Worm (Caenorhabditis elegans): ENCODE measurements around the gene emb-8.

Gene emb-8

DNA sequence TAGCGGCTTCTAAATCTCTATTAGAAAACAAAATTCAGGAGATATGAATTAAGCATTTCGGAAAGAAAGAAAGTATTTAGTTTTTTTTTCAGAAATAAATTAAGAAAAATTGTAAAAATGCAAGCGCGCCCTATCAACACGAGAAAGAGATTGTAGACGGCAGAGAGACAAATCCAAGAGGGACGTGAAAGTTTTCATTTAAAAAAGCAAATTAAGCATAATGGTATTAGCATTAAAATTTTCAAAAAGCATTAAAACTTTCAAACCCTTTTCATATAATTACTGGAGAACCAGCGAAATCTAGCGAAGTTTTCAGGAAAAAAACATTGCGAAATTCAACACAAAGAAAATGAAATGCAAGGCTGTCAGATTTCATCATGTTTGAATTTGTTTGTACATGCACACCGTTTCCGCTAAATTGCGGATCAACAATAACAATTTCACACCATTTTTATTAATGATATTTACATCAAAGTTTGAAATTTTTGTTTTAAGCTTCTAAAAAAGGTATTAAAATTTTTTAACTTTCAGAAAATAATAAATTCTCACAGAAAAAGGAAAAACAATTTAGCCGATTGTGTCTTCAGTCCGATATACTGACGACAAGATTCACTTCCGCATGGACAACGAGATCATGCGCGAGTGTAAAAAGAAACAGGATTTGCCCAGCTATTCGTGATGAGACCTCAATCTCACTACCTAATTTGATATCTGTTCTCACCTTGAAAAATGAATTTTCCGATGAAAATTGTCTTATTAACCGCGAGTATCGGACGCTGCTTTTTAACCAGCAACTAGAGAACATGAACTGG lies 36.5 kb downstream of the emb-8 start, which contains the start of gene gars-1:
Gene gars-1, minus strand, starts transcription at position 808 of the 812 bp plus-strand sequence.
- TF ChIP-seq ceh-36 (tag; optimal IDR thresholded peaks at IDR 0.05), result no peak
- no peak for TF ChIP-seq hnd-1 (tag; optimal IDR thresholded peaks at IDR 0.05)
- no peak for TF ChIP-seq B0310.2 (tag; optimal IDR thresholded peaks at IDR 0.05)
- no peak for TF ChIP-seq aly-1 (tag; optimal IDR thresholded peaks at IDR 0.05)
- no peak for TF ChIP-seq hmbx-1 (tag; optimal IDR thresholded peaks at IDR 0.05)
- no peak for TF ChIP-seq pes-1 (GFP tag; IDR thresholded peaks at IDR 0.05)
- no peak for TF ChIP-seq F13C5.2 (tag; optimal IDR thresholded peaks at IDR 0.05)
- no peak for TF ChIP-seq ceh-13 (GFP tag; optimal IDR thresholded peaks at IDR 0.05)
- TF ChIP-seq tra-4 (tag; optimal IDR thresholded peaks at IDR 0.05), result no peak
- no peak for TF ChIP-seq flt-1 (GFP tag; IDR thresholded peaks at IDR 0.05)
- TF ChIP-seq tbx-11 (GFP tag; IDR thresholded peaks at IDR 0.05), result no peak
- no peak for TF ChIP-seq hmg-4 (GFP tag; optimal IDR thresholded peaks at IDR 0.05)
- no peak for TF ChIP-seq scrt-1 (GFP tag; IDR thresholded peaks at IDR 0.05)
- TF ChIP-seq ets-7 (tag; optimal IDR thresholded peaks at IDR 0.05), result no peak
- TF ChIP-seq ama-1 (optimal IDR thresholded peaks at IDR 0.05), result no peak
- no peak for TF ChIP-seq tbx-37 (GFP tag; conservative IDR thresholded peaks at IDR 0.05)
- no peak for TF ChIP-seq sea-1 (GFP tag; conservative IDR thresholded peaks at IDR 0.05)

DNA sequence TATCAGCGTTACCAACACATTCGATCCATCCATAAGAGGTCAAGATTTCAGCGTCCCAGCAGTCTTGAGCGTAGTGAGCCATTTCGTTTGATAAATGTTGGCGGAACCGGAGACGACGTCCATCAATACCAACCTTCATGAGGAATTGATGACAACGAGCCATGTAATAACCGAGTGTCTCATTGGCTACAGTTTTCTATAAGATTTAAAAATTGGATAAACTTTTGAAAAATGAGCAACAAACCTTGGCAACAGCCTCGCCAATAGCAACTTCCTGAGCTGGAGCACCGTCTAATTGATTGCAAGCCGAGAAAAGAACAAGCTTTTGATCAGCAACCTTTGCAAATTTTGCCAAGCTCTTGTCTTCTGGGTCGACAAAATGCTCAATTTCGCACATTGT lies 38.7 kb downstream of the emb-8 start:
- TF ChIP-seq hnd-1 (tag; optimal IDR thresholded peaks at IDR 0.05), result no peak
- TF ChIP-seq ama-1 (optimal IDR thresholded peaks at IDR 0.05), result no peak
- TF ChIP-seq tbx-37 (GFP tag; conservative IDR thresholded peaks at IDR 0.05), result no peak
- TF ChIP-seq scrt-1 (GFP tag; IDR thresholded peaks at IDR 0.05), result no peak
- no peak for TF ChIP-seq ceh-36 (tag; optimal IDR thresholded peaks at IDR 0.05)
- no peak for TF ChIP-seq B0310.2 (tag; optimal IDR thresholded peaks at IDR 0.05)
- no peak for TF ChIP-seq tbx-11 (GFP tag; IDR thresholded peaks at IDR 0.05)
- TF ChIP-seq pes-1 (GFP tag; IDR thresholded peaks at IDR 0.05), result no peak
- no peak for TF ChIP-seq flt-1 (GFP tag; IDR thresholded peaks at IDR 0.05)
- no peak for TF ChIP-seq ets-7 (tag; optimal IDR thresholded peaks at IDR 0.05)
- no peak for TF ChIP-seq aly-1 (tag; optimal IDR thresholded peaks at IDR 0.05)
- TF ChIP-seq F13C5.2 (tag; optimal IDR thresholded peaks at IDR 0.05), result no peak
- TF ChIP-seq tra-4 (tag; optimal IDR thresholded peaks at IDR 0.05), result no peak
- TF ChIP-seq ceh-13 (GFP tag; optimal IDR thresholded peaks at IDR 0.05), result no peak

DNA sequence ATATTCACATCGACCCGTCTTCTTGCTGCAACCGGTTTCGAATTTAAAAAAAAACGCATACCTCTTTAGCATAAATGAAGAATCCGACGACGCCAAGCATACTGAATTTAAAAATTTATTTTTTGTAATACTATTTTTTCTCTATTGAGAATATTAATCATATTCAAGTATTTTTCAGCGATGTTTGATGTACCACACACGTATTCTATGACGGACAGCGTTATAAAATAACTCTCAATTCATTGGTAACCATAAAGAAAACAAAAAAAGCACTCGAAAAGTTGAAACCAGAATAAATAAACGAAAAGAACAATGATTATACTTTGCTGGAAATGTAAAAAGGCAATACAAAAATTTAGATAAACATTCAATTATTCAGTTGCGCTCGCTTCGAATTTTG lies 40.0 kb downstream of the emb-8 start, which contains the start of gene T10F2.5:
Gene T10F2.5, minus strand, starts transcription at position 101 of the 400 bp plus-strand sequence.
- no peak for TF ChIP-seq hmbx-1 (tag; optimal IDR thresholded peaks at IDR 0.05)
- no peak for TF ChIP-seq hmg-4 (GFP tag; optimal IDR thresholded peaks at IDR 0.05)
- no peak for TF ChIP-seq ets-7 (tag; optimal IDR thresholded peaks at IDR 0.05)
- no peak for TF ChIP-seq ceh-36 (tag; optimal IDR thresholded peaks at IDR 0.05)
- no peak for TF ChIP-seq tbx-37 (GFP tag; conservative IDR thresholded peaks at IDR 0.05)
- no peak for TF ChIP-seq tbx-11 (GFP tag; IDR thresholded peaks at IDR 0.05)
- TF ChIP-seq sea-1 (GFP tag; conservative IDR thresholded peaks at IDR 0.05), result no peak
- TF ChIP-seq scrt-1 (GFP tag; IDR thresholded peaks at IDR 0.05), result no peak
- no peak for TF ChIP-seq F13C5.2 (tag; optimal IDR thresholded peaks at IDR 0.05)
- no peak for TF ChIP-seq pes-1 (GFP tag; IDR thresholded peaks at IDR 0.05)
- TF ChIP-seq tra-4 (tag; optimal IDR thresholded peaks at IDR 0.05), result no peak
- no peak for TF ChIP-seq aly-1 (tag; optimal IDR thresholded peaks at IDR 0.05)
- TF ChIP-seq ceh-13 (GFP tag; optimal IDR thresholded peaks at IDR 0.05), result no peak
- no peak for TF ChIP-seq ama-1 (optimal IDR thresholded peaks at IDR 0.05)
- TF ChIP-seq flt-1 (GFP tag; IDR thresholded peaks at IDR 0.05), result no peak
- TF ChIP-seq B0310.2 (tag; optimal IDR thresholded peaks at IDR 0.05), result no peak
- TF ChIP-seq hnd-1 (tag; optimal IDR thresholded peaks at IDR 0.05), result no peak

DNA sequence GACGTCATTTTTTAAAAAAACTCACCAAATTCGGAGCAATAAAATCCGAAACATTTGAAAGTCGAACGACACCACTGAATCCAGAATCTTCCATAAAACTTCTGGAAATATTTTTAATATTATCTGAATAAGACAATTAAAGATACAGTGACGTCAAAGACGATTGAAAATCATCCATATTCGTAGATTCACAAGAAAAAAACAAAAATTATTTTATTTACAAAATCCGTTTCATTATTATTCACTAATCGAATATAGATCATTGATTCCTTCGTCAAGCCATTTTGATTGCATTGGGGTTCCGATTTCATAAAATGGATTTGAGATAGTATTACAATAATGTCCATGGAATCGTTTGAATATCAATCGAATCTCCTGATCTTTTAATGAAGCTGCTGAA lies 40.8 kb downstream of the emb-8 start, which contains the start of gene oxy-4:
Gene oxy-4, minus strand, starts transcription at position 101 of the 400 bp plus-strand sequence.
- TF ChIP-seq ceh-36 (tag; optimal IDR thresholded peaks at IDR 0.05), result no peak
- no peak for TF ChIP-seq ets-7 (tag; optimal IDR thresholded peaks at IDR 0.05)
- no peak for TF ChIP-seq aly-1 (tag; optimal IDR thresholded peaks at IDR 0.05)
- TF ChIP-seq ceh-13 (GFP tag; optimal IDR thresholded peaks at IDR 0.05), result no peak
- no peak for TF ChIP-seq hmg-4 (GFP tag; optimal IDR thresholded peaks at IDR 0.05)
- TF ChIP-seq hmbx-1 (tag; optimal IDR thresholded peaks at IDR 0.05), result no peak
- no peak for TF ChIP-seq pes-1 (GFP tag; IDR thresholded peaks at IDR 0.05)

DNA sequence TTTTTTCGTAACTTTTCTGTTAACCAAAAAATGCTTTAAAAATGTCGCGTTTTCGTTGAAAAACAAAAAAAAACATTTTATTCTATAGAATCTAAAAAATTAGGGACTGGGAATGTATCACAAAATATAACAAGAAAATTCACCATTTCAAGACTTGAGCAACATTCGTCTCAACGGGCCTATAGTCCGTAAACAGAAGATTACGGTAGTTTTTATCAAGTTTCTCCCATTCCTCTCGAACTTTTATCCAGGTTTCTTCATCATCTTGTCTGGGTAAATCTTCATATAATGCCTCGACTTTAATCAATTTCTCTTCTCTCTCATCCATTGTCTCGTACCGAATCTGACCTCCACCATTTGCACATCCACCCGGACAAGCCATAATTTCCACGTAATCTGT lies 44.1 kb downstream of the emb-8 start:
- TF ChIP-seq scrt-1 (GFP tag; IDR thresholded peaks at IDR 0.05) (no peak), ceh-36 (tag; optimal IDR thresholded peaks at IDR 0.05) (no peak), flt-1 (GFP tag; IDR thresholded peaks at IDR 0.05) (no peak), hmg-4 (GFP tag; optimal IDR thresholded peaks at IDR 0.05) (no peak), tbx-37 (GFP tag; conservative IDR thresholded peaks at IDR 0.05) (no peak), hmbx-1 (tag; optimal IDR thresholded peaks at IDR 0.05) (no peak), aly-1 (tag; optimal IDR thresholded peaks at IDR 0.05) (no peak), B0310.2 (tag; optimal IDR thresholded peaks at IDR 0.05) (no peak), ama-1 (optimal IDR thresholded peaks at IDR 0.05) (no peak), tbx-11 (GFP tag; IDR thresholded peaks at IDR 0.05) (no peak)

DNA sequence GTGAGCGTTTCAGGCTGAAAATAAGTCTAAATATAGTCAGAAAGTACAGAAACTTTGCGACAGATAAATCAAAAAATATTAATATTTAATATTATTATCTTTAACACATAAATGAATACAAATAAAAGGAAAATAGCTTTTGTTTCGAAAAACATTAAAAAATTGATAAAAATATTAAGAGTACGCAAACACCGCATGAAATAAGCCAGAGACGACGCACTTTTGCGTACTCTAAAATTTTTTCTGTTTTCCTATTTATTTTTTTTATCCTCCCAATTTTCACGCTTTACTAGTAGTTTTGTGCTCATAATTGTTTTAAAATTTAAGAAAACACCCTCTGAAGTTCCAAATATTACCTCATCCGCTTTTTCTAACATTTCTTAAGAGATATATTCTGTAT lies 46.3 kb downstream of the emb-8 start, which contains the start of the genes rbm-42 and grwd-1:
Gene rbm-42, minus strand, starts transcription at position 93 of the 400 bp plus-strand sequence.
Gene grwd-1, plus strand, starts transcription at position 328 of the 400 bp plus-strand sequence.
- no peak for TF ChIP-seq aly-1 (tag; optimal IDR thresholded peaks at IDR 0.05)
- no peak for TF ChIP-seq hmg-4 (GFP tag; optimal IDR thresholded peaks at IDR 0.05)
- TF ChIP-seq ceh-36 (tag; optimal IDR thresholded peaks at IDR 0.05), result no peak
- no peak for TF ChIP-seq hmbx-1 (tag; optimal IDR thresholded peaks at IDR 0.05)
- peak; percentile 16 for TF ChIP-seq F13C5.2 (tag; optimal IDR thresholded peaks at IDR 0.05)
- no peak for TF ChIP-seq ceh-13 (GFP tag; optimal IDR thresholded peaks at IDR 0.05)
- no peak for TF ChIP-seq hnd-1 (tag; optimal IDR thresholded peaks at IDR 0.05)

DNA sequence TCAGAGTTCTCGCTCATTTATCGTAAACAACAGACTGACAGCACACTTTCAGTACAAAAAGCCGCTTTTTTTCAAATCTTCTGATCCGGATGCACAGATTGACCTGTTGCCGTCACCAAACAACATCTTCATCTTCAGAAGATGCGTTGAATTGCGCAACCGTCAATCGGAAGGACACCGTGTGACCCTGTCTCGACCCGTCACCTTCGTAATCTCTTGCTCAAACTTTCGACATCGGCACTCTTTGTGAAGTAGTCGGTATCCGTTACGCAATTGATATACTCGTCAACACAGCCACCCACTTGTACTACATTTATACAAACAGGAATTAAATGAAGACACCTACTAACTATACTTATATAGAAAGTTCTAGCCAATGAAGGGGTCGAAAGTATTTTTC lies 48.5 kb downstream of the emb-8 start:
- TF ChIP-seq ceh-13 (GFP tag; optimal IDR thresholded peaks at IDR 0.05), result no peak

Data from whole organism, early embryonic.